Worm (Caenorhabditis elegans) whole organism, young adult: Measurements from ENCODE around the gene picc-1.

Experiments
- B0035.1 ChIP-seq: sonication (generic microtip); optimal IDR thresholded peaks from 2 replicates; lab custom pipeline; 2016; ENCODE audit warnings: missing genetic modification characterization, mild to moderate bottlenecking, missing compliant biosample characterization, missing genotype, missing genetic modification reagents
- C06A6.2 ChIP-seq: fragments of 200-800 bp; sonication (Bioruptor generic); conservative IDR thresholded peaks from 2 replicates; pipeline ENCODE4 v1.3.6; 2022; ENCODE audit warnings: missing genetic modification characterization, missing compliant biosample characterization
- ama-1 ChIP-seq, 3 experiments: fragments of 150-350 bp in 1 of 3; sonication (generic microtip) in 2 of 3; optimal IDR thresholded peaks; 2 replicates each; lab custom pipeline; 2014 to 2018; ENCODE audit warnings: missing biosample characterization in 2 of 3, missing genetic modification characterization in 2 of 3, missing genetic modification reagents in 2 of 3
- bed-2 ChIP-seq: fragments of 200-800 bp; sonication (Bioruptor generic); IDR thresholded peaks from 2 replicates; pipeline ENCODE4 v1.3.6; 2022; ENCODE audit warnings: missing genetic modification reagents, missing genetic modification characterization, missing compliant biosample characterization
- cebp-1 ChIP-seq, 2 experiments: fragments of 200-800 bp in 1 of 2; sonication (Bioruptor generic) in 1 of 2; sonication (generic microtip) in 1 of 2; IDR thresholded peaks in 1 of 2; optimal IDR thresholded peaks in 1 of 2; 2 replicates each; pipeline versions ENCODE4 v1.3.6 to Lab custom; 2017 to 2022; ENCODE audit warnings: missing compliant biosample characterization in 2 of 2, missing genetic modification characterization in 2 of 2, mild to moderate bottlenecking in 1 of 2, missing genetic modification reagents in 1 of 2, moderate library complexity in 1 of 2
- efl-1 ChIP-seq: fragments of 150-350 bp; optimal IDR thresholded peaks from 2 replicates; lab custom pipeline; 2014; ENCODE audit warnings: missing biosample characterization, missing genetic modification reagents, missing genetic modification characterization
- egrh-3 ChIP-seq: fragments of 200-800 bp; sonication (Bioruptor generic); IDR thresholded peaks from 2 replicates; pipeline ENCODE4 v1.3.6; 2022; ENCODE audit warnings: missing genetic modification reagents, missing genetic modification characterization, missing compliant biosample characterization
- ekl-4 ChIP-seq: fragments of 200-800 bp; sonication (Bioruptor generic); IDR thresholded peaks from 2 replicates; pipeline ENCODE4 v1.3.6; 2022; ENCODE audit warnings: missing genetic modification reagents, missing genetic modification characterization, missing compliant biosample characterization
- fkh-3 ChIP-seq: sonication (generic microtip); optimal IDR thresholded peaks from 2 replicates; lab custom pipeline; 2016; ENCODE audit warnings: mild to moderate bottlenecking, missing genetic modification characterization, missing compliant biosample characterization
- hmg-20 ChIP-seq: fragments of 200-800 bp; sonication (Bioruptor generic); IDR thresholded peaks from 2 replicates; pipeline ENCODE4 v1.3.6; 2022; ENCODE audit warnings: missing genetic modification reagents, missing genetic modification characterization, missing compliant biosample characterization
- lag-1 ChIP-seq: fragments of 200-800 bp; sonication (Bioruptor generic); IDR thresholded peaks from 2 replicates; pipeline ENCODE4 v1.3.6; 2022; ENCODE audit warnings: missing genetic modification reagents, missing genetic modification characterization, missing compliant biosample characterization
- unc-62 ChIP-seq: fragments of 150-350 bp; optimal IDR thresholded peaks from 2 replicates; lab custom pipeline; 2014; ENCODE audit warnings: missing biosample characterization, missing genetic modification reagents, missing genetic modification characterization
- zfh-2 ChIP-seq: fragments of 200-800 bp; sonication (Bioruptor generic); conservative IDR thresholded peaks from 2 replicates; pipeline ENCODE4 v1.3.6; 2022; ENCODE audit warnings: missing genetic modification reagents, missing genetic modification characterization, missing compliant biosample characterization
- ztf-3 ChIP-seq: fragments of 200-800 bp; sonication (Bioruptor generic); optimal IDR thresholded peaks from 2 replicates; lab custom pipeline; 2018; ENCODE audit warnings: mild to moderate bottlenecking, missing genetic modification characterization, missing compliant biosample characterization

DNA sequence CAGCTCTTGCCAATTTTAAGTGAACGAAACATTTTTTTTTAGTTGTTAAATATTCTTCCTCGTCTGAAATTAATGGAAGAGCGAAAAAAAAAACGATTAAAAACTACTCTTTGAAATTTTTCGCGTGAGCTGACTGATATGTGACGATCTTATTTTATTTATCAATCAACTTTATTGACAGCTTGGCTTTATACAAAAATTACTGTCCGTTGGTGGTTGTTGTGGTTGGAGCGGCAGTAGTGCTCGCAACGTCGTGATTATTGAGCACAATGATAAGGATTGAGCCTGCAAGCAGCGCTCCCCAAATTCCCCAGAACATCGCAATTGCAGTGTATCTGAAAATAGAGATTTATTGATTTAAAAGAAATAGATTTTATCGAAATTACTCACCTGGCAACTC lies 25.7 kb downstream of the picc-1 start:
- TF ChIP-seq hmg-20 (GFP tag; lab: Robert Waterston, UW), result no peak
- no peak for TF ChIP-seq zfh-2
- TF ChIP-seq unc-62 (GFP tag; lab: Kevin White, UChicago), result no peak
- no peak for TF ChIP-seq ztf-3 (GFP tag; lab: Kevin White, UChicago)
- no peak for TF ChIP-seq C06A6.2 (GFP tag; lab: Robert Waterston, UW)
- TF ChIP-seq egrh-3 (GFP tag; lab: Robert Waterston, UW), result no peak
- no peak for TF ChIP-seq lag-1 (GFP tag; lab: Robert Waterston, UW)
- TF ChIP-seq ama-1 (optimal IDR thresholded peaks at IDR 0.05; lab: Kevin White, UChicago), result no peak
- TF ChIP-seq ama-1 (GFP tag; optimal IDR thresholded peaks at IDR 0.05; lab: Kevin White, UChicago), result no peak
- no peak for TF ChIP-seq B0035.1 (tag; lab: Kevin White, UChicago)
- no peak for TF ChIP-seq efl-1 (GFP tag; lab: Kevin White, UChicago)
- TF ChIP-seq bed-2 (GFP tag; lab: Robert Waterston, UW), result no peak
- TF ChIP-seq fkh-3 (tag; lab: Kevin White, UChicago), result no peak
- TF ChIP-seq ekl-4, result no peak
- no peak for TF ChIP-seq cebp-1 (GFP tag; IDR thresholded peaks at IDR 0.05; lab: Robert Waterston, UW)
- TF ChIP-seq cebp-1 (tag; optimal IDR thresholded peaks at IDR 0.05; lab: Kevin White, UChicago), result no peak
